Worm (Caenorhabditis elegans): ENCODE data around the gene baz-2.
A peak's percentile ranks its signal among the peaks of the same experiment; 100 is the strongest.

The baz-2 gene

ce11 chrIII:7642015-7642414 lies 13.8 kb downstream of the baz-2 start (continued):
- no peak; the same call in 1 of the 2 replicates for TF ChIP-seq K11D2.4 (GFP tag; IDR thresholded peaks at IDR 0.05)
- no peak for TF ChIP-seq Y53F4B.3 (GFP tag; IDR thresholded peaks at IDR 0.05)
- peak; percentile 72 for TF ChIP-seq B0261.1 (tag; optimal IDR thresholded peaks at IDR 0.05)
- peak; percentile 77; the same call in 1 of the 2 replicates for TF ChIP-seq lin-26 (GFP tag; IDR thresholded peaks at IDR 0.05)
- TF ChIP-seq Y79H2A.3 (GFP tag; conservative IDR thresholded peaks at IDR 0.05): no peak
- TF ChIP-seq F57A8.1 (GFP tag; optimal IDR thresholded peaks at IDR 0.05): no peak
- TF ChIP-seq egrh-3 (GFP tag; IDR thresholded peaks at IDR 0.05): no peak
- TF ChIP-seq lin-54 (GFP tag; optimal IDR thresholded peaks at IDR 0.05): peak; percentile 20
- peak; percentile 3 for TF ChIP-seq chd-7 (tag; optimal IDR thresholded peaks at IDR 0.05)
- no peak for TF ChIP-seq B0035.1 (tag; optimal IDR thresholded peaks at IDR 0.05)
- TF ChIP-seq ceh-58 (GFP tag; IDR thresholded peaks at IDR 0.05): 0 out of 2 replicates have a peak, but pooled peaks have one; percentile 60
- TF ChIP-seq ekl-4 (GFP tag; IDR thresholded peaks at IDR 0.05): 0 out of 2 replicates have a peak, but pooled peaks have one; percentile 26
- no peak for TF ChIP-seq ceh-79 (tag; optimal IDR thresholded peaks at IDR 0.05)
- no peak for TF ChIP-seq nhr-27 (tag; optimal IDR thresholded peaks at IDR 0.05)
- peak; percentile 45 for TF ChIP-seq F49E8.2 (tag; optimal IDR thresholded peaks at IDR 0.05; ENCODE audit: insufficient read depth)
- no peak for TF ChIP-seq ets-4 (GFP tag; optimal IDR thresholded peaks at IDR 0.05)
- TF ChIP-seq hlh-12 (tag; optimal IDR thresholded peaks at IDR 0.05): peak; percentile 61
- no peak for TF ChIP-seq nhr-120 (GFP tag; IDR thresholded peaks at IDR 0.05)
- TF ChIP-seq ztf-26 (tag; optimal IDR thresholded peaks at IDR 0.05): no peak
- TF ChIP-seq hmg-1.2 (GFP tag; IDR thresholded peaks at IDR 0.05): peak; percentile 47
- TF ChIP-seq mel-28 (tag; optimal IDR thresholded peaks at IDR 0.05; ENCODE audit: borderline replicate concordance): no peak
- peak; percentile 65; the same call in 1 of the 2 replicates for TF ChIP-seq hmg-20 (GFP tag; IDR thresholded peaks at IDR 0.05)
- TF ChIP-seq dox-1 (GFP tag; IDR thresholded peaks at IDR 0.05): peak; percentile 29; the same call in 1 of the 2 replicates
- no peak for TF ChIP-seq tbx-9 (tag; optimal IDR thresholded peaks at IDR 0.05; ENCODE audit: borderline replicate concordance)
- TF ChIP-seq ceh-27 (GFP tag; optimal IDR thresholded peaks at IDR 0.05): peak; percentile 34
- no peak for TF ChIP-seq bed-2 (GFP tag; IDR thresholded peaks at IDR 0.05)
- 0 out of 2 replicates have a peak, but pooled peaks have one; percentile 39 for TF ChIP-seq C17E4.6 (GFP tag; IDR thresholded peaks at IDR 0.05)
- TF ChIP-seq ccch-3 (GFP tag; optimal IDR thresholded peaks at IDR 0.05): no peak
- TF ChIP-seq madf-8 (GFP tag; conservative IDR thresholded peaks at IDR 0.05): no peak
- TF ChIP-seq attf-5 (GFP tag; optimal IDR thresholded peaks at IDR 0.05): peak; percentile 47
- TF ChIP-seq F57C9.4 (tag; optimal IDR thresholded peaks at IDR 0.05): no peak
- no peak for TF ChIP-seq egl-18 (GFP tag; IDR thresholded peaks at IDR 0.05)
- no peak for TF ChIP-seq atf-7 (tag; optimal IDR thresholded peaks at IDR 0.05)
- no peak for TF ChIP-seq F52B5.7 (tag; optimal IDR thresholded peaks at IDR 0.05)
- TF ChIP-seq gei-17 (GFP tag; optimal IDR thresholded peaks at IDR 0.05): no peak
- TF ChIP-seq somi-1 (GFP tag; optimal IDR thresholded peaks at IDR 0.05): no peak
- TF ChIP-seq nhr-179 (tag; optimal IDR thresholded peaks at IDR 0.05): no peak
- TF ChIP-seq snpc-1.3 (tag; optimal IDR thresholded peaks at IDR 0.05; ENCODE audit: insufficient read depth): no peak
- no peak for TF ChIP-seq let-607 (tag; optimal IDR thresholded peaks at IDR 0.05)
- TF ChIP-seq mcd-1 (GFP tag; IDR thresholded peaks at IDR 0.05): no peak
- peak; percentile 56 for TF ChIP-seq ztf-18 (tag; optimal IDR thresholded peaks at IDR 0.05)
- no peak for TF ChIP-seq lir-1 (GFP tag; conservative IDR thresholded peaks at IDR 0.05)
- TF ChIP-seq tlf-1 (GFP tag; optimal IDR thresholded peaks at IDR 0.05): no peak
- TF ChIP-seq dpl-1 (GFP tag; optimal IDR thresholded peaks at IDR 0.05): peak; percentile 19
- no peak for TF ChIP-seq snpc-1.1 (tag; optimal IDR thresholded peaks at IDR 0.05; ENCODE audit: insufficient read depth)
- no peak for TF ChIP-seq lin-35 (GFP tag; optimal IDR thresholded peaks at IDR 0.05)
- no peak for TF ChIP-seq C06A6.2 (GFP tag; conservative IDR thresholded peaks at IDR 0.05)
- TF ChIP-seq snpc-3.4 (tag; optimal IDR thresholded peaks at IDR 0.05): peak; percentile 62

Measured in whole organism, young adult.